Fruit fly (Drosophila melanogaster) whole organism, embryonic: ENCODE measurements around the gene RpS5b.
A peak's percentile ranks its signal among the peaks of the same experiment; 100 is the strongest.

Experiments
- Atf-2 ChIP-seq: fragments of 200-800 bp; sonication (Bioruptor generic); optimal IDR thresholded peaks from 2 replicates; lab custom pipeline; 2016; ENCODE audit warnings: missing biosample characterization, missing genetic modification characterization
- BtbVII ChIP-seq: fragments of 200-800 bp; sonication (Bioruptor generic); optimal IDR thresholded peaks from 3 replicates; lab custom pipeline; 2017; ENCODE audit warnings: missing biosample characterization, mild to moderate bottlenecking, missing genetic modification characterization
- Bteb2 ChIP-seq: fragments of 200-800 bp; sonication (Bioruptor generic); optimal IDR thresholded peaks from 2 replicates; lab custom pipeline; 2016; ENCODE audit warnings: missing biosample characterization, missing genetic modification characterization
- CG10366 ChIP-seq: fragments of 200-800 bp; sonication (Bioruptor generic); IDR thresholded peaks from 2 replicates; pipeline ENCODE4 v1.3.6; 2022; ENCODE audit warnings: missing biosample characterization, missing genetic modification characterization
- CG11695 ChIP-seq: fragments of 200-800 bp; sonication (Bioruptor generic); IDR thresholded peaks from 3 replicates; pipeline ENCODE4 v1.3.6; 2022; ENCODE audit warnings: missing biosample characterization, missing genetic modification characterization
- CG12391 ChIP-seq: fragments of 200-800 bp; sonication (Bioruptor generic); optimal IDR thresholded peaks from 3 replicates; lab custom pipeline; 2018; ENCODE audit warnings: missing biosample characterization, mild to moderate bottlenecking, missing genetic modification characterization, moderate library complexity
- CG13894 ChIP-seq: fragments of 200-800 bp; sonication (Bioruptor generic); optimal IDR thresholded peaks from 3 replicates; lab custom pipeline; 2018; ENCODE audit warnings: missing biosample characterization, mild to moderate bottlenecking, missing genetic modification characterization, moderate library complexity
- CG16813 ChIP-seq: fragments of 200-800 bp; sonication (Bioruptor generic); IDR thresholded peaks from 3 replicates; pipeline ENCODE4 v1.3.6; 2022; ENCODE audit warnings: missing biosample characterization, missing genetic modification characterization; ENCODE audit not compliant: partially characterized antibody
- CG17912 ChIP-seq: fragments of 200-800 bp; sonication (Bioruptor generic); optimal IDR thresholded peaks from 2 replicates; lab custom pipeline; 2018; ENCODE audit warnings: missing biosample characterization, mild to moderate bottlenecking, missing genetic modification characterization
- CG1832 ChIP-seq: fragments of 200-800 bp; sonication (Bioruptor generic); optimal IDR thresholded peaks from 2 replicates; lab custom pipeline; 2017; ENCODE audit warnings: missing biosample characterization, mild to moderate bottlenecking, missing genetic modification characterization, inconsistent platforms
- CG2129 ChIP-seq: fragments of 200-800 bp; sonication (Bioruptor generic); IDR thresholded peaks from 2 replicates; pipeline ENCODE4 v1.3.6; 2022; ENCODE audit warnings: missing biosample characterization, missing genetic modification characterization; ENCODE audit not compliant: partially characterized antibody
- CG31441 ChIP-seq: fragments of 200-800 bp; sonication (Bioruptor generic); IDR thresholded peaks from 2 replicates; pipeline ENCODE4 v1.3.6; 2022; ENCODE audit warnings: missing biosample characterization, missing genetic modification characterization
- CG34224 ChIP-seq: fragments of 200-800 bp; sonication (Bioruptor generic); IDR thresholded peaks from 3 replicates; pipeline ENCODE4 v1.3.6; 2022; ENCODE audit warnings: missing biosample characterization, missing genetic modification characterization; ENCODE audit not compliant: partially characterized antibody
- CG3726 ChIP-seq: fragments of 200-800 bp; sonication (Bioruptor generic); IDR thresholded peaks from 3 replicates; pipeline ENCODE4, ENCODE4 v1.3.6; 2022; ENCODE audit warnings: missing biosample characterization, missing genetic modification characterization
- CG3847 ChIP-seq: fragments of 200-800 bp; sonication (Bioruptor generic); IDR thresholded peaks from 2 replicates; pipeline ENCODE4 v1.3.6; 2022; ENCODE audit warnings: missing biosample characterization, missing genetic modification characterization
- CG4707 ChIP-seq: fragments of 200-800 bp; sonication (Bioruptor generic); optimal IDR thresholded peaks from 2 replicates; lab custom pipeline; 2018; ENCODE audit warnings: missing biosample characterization, mild to moderate bottlenecking, missing genetic modification characterization, moderate library complexity
- CG8290 ChIP-seq, 3 experiments: fragments of 200-800 bp; sonication (Bioruptor generic); optimal IDR thresholded peaks; 2 replicates each; lab custom pipeline; 2016 to 2019; ENCODE audit warnings: missing biosample characterization in 3 of 3, missing genetic modification characterization in 3 of 3, mild to moderate bottlenecking in 2 of 3, moderate library complexity in 1 of 3
- CTCF ChIP-seq: fragments of 200-800 bp; sonication (Bioruptor generic); optimal IDR thresholded peaks from 2 replicates; lab custom pipeline; 2017; ENCODE audit warnings: missing biosample characterization, mild to moderate bottlenecking, missing genetic modification characterization, moderate library complexity
- D ChIP-seq, 2 experiments: fragments of 200-800 bp in 1 of 2; fragments of >200 bp in 1 of 2; sonication (Bioruptor generic) in 1 of 2; optimal IDR thresholded peaks; 2 replicates in 1 of 2; 3 replicates in 1 of 2; lab custom pipeline; 2017; ENCODE audit warnings: mild to moderate bottlenecking in 1 of 2, missing biosample characterization in 1 of 2, missing genetic modification characterization in 1 of 2, missing genetic modification reagents in 1 of 2
- Dip2 ChIP-seq: fragments of 200-800 bp; sonication (Bioruptor generic); IDR thresholded peaks from 2 replicates; pipeline ENCODE4 v1.3.6; 2022; ENCODE audit warnings: missing biosample characterization, missing genetic modification characterization
- Dll ChIP-seq: fragments of 200-800 bp; sonication (Bioruptor generic); IDR thresholded peaks from 4 replicates; pipeline ENCODE4 v1.3.6; 2022; ENCODE audit warnings: missing biosample characterization, missing genetic modification characterization; ENCODE audit not compliant: partially characterized antibody
- Doc2 ChIP-seq: fragments of 200-800 bp; sonication (Bioruptor generic); IDR thresholded peaks from 2 replicates; pipeline ENCODE4 v1.3.6; 2022; ENCODE audit warnings: missing biosample characterization, missing genetic modification characterization
- Elba2 ChIP-seq: fragments of 200-800 bp; sonication (Bioruptor generic); optimal IDR thresholded peaks from 3 replicates; lab custom pipeline; 2016; ENCODE audit warnings: missing biosample characterization, missing genetic modification characterization
- Fer2 ChIP-seq: fragments of 200-800 bp; sonication (Bioruptor generic); optimal IDR thresholded peaks from 2 replicates; lab custom pipeline; 2018; ENCODE audit warnings: missing biosample characterization, mild to moderate bottlenecking, missing genetic modification characterization, moderate library complexity
- HLH54F ChIP-seq: fragments of 200-800 bp; sonication (Bioruptor generic); optimal IDR thresholded peaks from 3 replicates; lab custom pipeline; 2016; ENCODE audit warnings: missing biosample characterization, missing genetic modification characterization
- Hmx ChIP-seq: fragments of 200-800 bp; sonication (Bioruptor generic); optimal IDR thresholded peaks from 2 replicates; lab custom pipeline; 2016; ENCODE audit warnings: missing biosample characterization, missing genetic modification characterization
- Hr3 ChIP-seq: fragments of 200-800 bp; sonication (Bioruptor generic); optimal IDR thresholded peaks from 3 replicates; lab custom pipeline; 2016; ENCODE audit warnings: missing biosample characterization, missing genetic modification characterization
- Myb ChIP-seq: fragments of 200-800 bp; sonication (Bioruptor generic); optimal IDR thresholded peaks from 2 replicates; lab custom pipeline; 2016; ENCODE audit warnings: missing biosample characterization, missing genetic modification characterization
- TFAM ChIP-seq: fragments of 200-800 bp; sonication (Bioruptor generic); optimal IDR thresholded peaks from 2 replicates; lab custom pipeline; 2017; ENCODE audit warnings: missing biosample characterization, missing genetic modification characterization, inconsistent platforms
- Taf1 ChIP-seq: fragments of 200-800 bp; sonication (Bioruptor generic); IDR thresholded peaks from 2 replicates; pipeline ENCODE4 v1.3.6; 2022; ENCODE audit warnings: missing biosample characterization, missing genetic modification characterization
- al ChIP-seq: fragments of 200-800 bp; sonication (Bioruptor generic); IDR thresholded peaks from 2 replicates; pipeline ENCODE4 v1.3.6; 2022; ENCODE audit warnings: missing biosample characterization, missing genetic modification characterization
- ap ChIP-seq: fragments of 200-800 bp; sonication (Bioruptor generic); IDR thresholded peaks from 2 replicates; pipeline ENCODE4 v1.3.6; 2022; ENCODE audit warnings: missing biosample characterization, missing genetic modification characterization
- bab2 ChIP-seq: fragments of 200-800 bp; sonication (Bioruptor generic); optimal IDR thresholded peaks from 2 replicates; lab custom pipeline; 2016; ENCODE audit warnings: missing biosample characterization, missing genetic modification characterization
- bigmax ChIP-seq: fragments of 200-800 bp; sonication (Bioruptor generic); optimal IDR thresholded peaks from 2 replicates; lab custom pipeline; 2018; ENCODE audit warnings: missing biosample characterization, mild to moderate bottlenecking, missing genetic modification characterization
- br ChIP-seq: fragments of >200 bp; optimal IDR thresholded peaks from 2 replicates; lab custom pipeline; 2017
- cwo ChIP-seq: fragments of 200-800 bp; sonication (Bioruptor generic); optimal IDR thresholded peaks from 3 replicates; lab custom pipeline; 2017; ENCODE audit warnings: missing biosample characterization, missing genetic modification characterization, mild to moderate bottlenecking, moderate library complexity, missing genetic modification reagents
- dan ChIP-seq: fragments of 200-800 bp; sonication (Bioruptor generic); IDR thresholded peaks from 2 replicates; pipeline ENCODE4 v1.3.6; 2022; ENCODE audit warnings: missing biosample characterization, missing genetic modification characterization
- dm ChIP-seq: fragments of 200-800 bp; sonication (Bioruptor generic); optimal IDR thresholded peaks from 3 replicates; lab custom pipeline; 2016; ENCODE audit warnings: missing biosample characterization, missing genetic modification characterization
- dmrt11E ChIP-seq: fragments of 200-800 bp; sonication (Bioruptor generic); optimal IDR thresholded peaks from 3 replicates; lab custom pipeline; 2018; ENCODE audit warnings: missing biosample characterization, mild to moderate bottlenecking, missing genetic modification characterization, moderate library complexity
- exex ChIP-seq: fragments of 200-800 bp; sonication (Bioruptor generic); optimal IDR thresholded peaks from 4 replicates; lab custom pipeline; 2018; ENCODE audit warnings: missing biosample characterization, mild to moderate bottlenecking, missing genetic modification characterization, moderate library complexity
- fu2 ChIP-seq: fragments of 200-800 bp; sonication (Bioruptor generic); optimal IDR thresholded peaks from 2 replicates; lab custom pipeline; 2016; ENCODE audit warnings: missing biosample characterization, missing genetic modification characterization
- grn ChIP-seq: fragments of 200-800 bp; sonication (Bioruptor generic); optimal IDR thresholded peaks from 3 replicates; lab custom pipeline; 2017; ENCODE audit warnings: missing biosample characterization, missing genetic modification characterization
- gsb-n ChIP-seq: fragments of 200-800 bp; sonication (Bioruptor generic); optimal IDR thresholded peaks from 3 replicates; lab custom pipeline; 2018; ENCODE audit warnings: missing biosample characterization, mild to moderate bottlenecking, missing genetic modification characterization
- h ChIP-seq: fragments of >200 bp; optimal IDR thresholded peaks from 2 replicates; lab custom pipeline; 2017
- lab ChIP-seq: fragments of 200-800 bp; sonication (Bioruptor generic); optimal IDR thresholded peaks from 3 replicates; lab custom pipeline; 2017; ENCODE audit warnings: missing biosample characterization, missing genetic modification characterization, mild to moderate bottlenecking, moderate library complexity, missing genetic modification reagents
- mirr ChIP-seq: fragments of 200-800 bp; sonication (Bioruptor generic); optimal IDR thresholded peaks from 3 replicates; lab custom pipeline; 2018; ENCODE audit warnings: missing biosample characterization, mild to moderate bottlenecking, missing genetic modification characterization
- peb ChIP-seq: fragments of 200-800 bp; sonication (Bioruptor generic); IDR thresholded peaks from 2 replicates; pipeline ENCODE4 v1.3.6; 2022; ENCODE audit warnings: missing biosample characterization, missing genetic modification characterization
- scrt ChIP-seq: fragments of 200-800 bp; sonication (Bioruptor generic); optimal IDR thresholded peaks from 2 replicates; lab custom pipeline; 2018; ENCODE audit warnings: missing biosample characterization, mild to moderate bottlenecking, missing genetic modification characterization, moderate library complexity
- sob ChIP-seq: fragments of 200-800 bp; sonication (Bioruptor generic); IDR thresholded peaks from 2 replicates; pipeline ENCODE4 v1.3.6; 2022; ENCODE audit warnings: missing biosample characterization, missing genetic modification characterization
- zen ChIP-seq: fragments of 200-800 bp; sonication (Bioruptor generic); optimal IDR thresholded peaks from 3 replicates; lab custom pipeline; 2018; ENCODE audit warnings: missing biosample characterization, mild to moderate bottlenecking, missing genetic modification characterization, moderate library complexity
- zen2 ChIP-seq: fragments of 200-800 bp; sonication (Bioruptor generic); IDR thresholded peaks from 3 replicates; pipeline ENCODE4 v1.3.6; 2022; ENCODE audit warnings: missing biosample characterization, missing genetic modification characterization; ENCODE audit not compliant: partially characterized antibody

RpS5b gene

dm6 chr3R:14875274-14875964, 25.9 kb downstream of the RpS5b start, which contains the start of gene btsz (continued):
- TF ChIP-seq sob (no peak), Dip2 (GFP tag; lab: Robert Waterston, UW) (no peak), CG31441 (GFP tag; lab: Robert Waterston, UW) (no peak), CG13894 (no peak), ap (GFP tag; lab: Robert Waterston, UW) (no peak), Taf1 (no peak), HLH54F (GFP tag; lab: Kevin White, UChicago) (no peak), CTCF (GFP tag; lab: Kevin White, UChicago) (no peak), h (lab: Kevin White, UChicago) (no peak), dan (no peak), cwo (GFP tag; lab: Kevin White, UChicago) (peak; percentile 64), Myb (GFP tag; lab: Kevin White, UChicago) (no peak), Doc2 (GFP tag; lab: Robert Waterston, UW) (no peak), CG8290 (GFP tag; optimal IDR thresholded peaks at IDR 0.05; lab: Kevin White, UChicago) (no peak), CG8290 (tag; optimal IDR thresholded peaks at IDR 0.05; lab: Kevin White, UChicago) (no peak), bab2 (GFP tag; lab: Kevin White, UChicago) (no peak), CG34224 (GFP tag; lab: Robert Waterston, UW) (no peak), lab (GFP tag; lab: Kevin White, UChicago) (peak; percentile 75), Dll (GFP tag; lab: Robert Waterston, UW) (no peak), Bteb2 (GFP tag; lab: Kevin White, UChicago) (no peak), al (GFP tag; lab: Robert Waterston, UW) (no peak), CG4707 (GFP tag; lab: Kevin White, UChicago) (no peak), BtbVII (GFP tag; lab: Kevin White, UChicago) (peak; percentile 49), CG12391 (tag; lab: Kevin White, UChicago) (peak; percentile 40), exex (tag; lab: Kevin White, UChicago) (peak; percentile 15), CG3726 (GFP tag; lab: Robert Waterston, UW) (no peak), Hr3 (GFP tag; lab: Kevin White, UChicago) (peak; percentile 18), CG1832 (no peak), zen2 (GFP tag; lab: Robert Waterston, UW) (no peak), mirr (GFP tag; lab: Kevin White, UChicago) (no peak), grn (GFP tag; lab: Kevin White, UChicago) (no peak), peb (no peak), CG2129 (GFP tag; lab: Robert Waterston, UW) (no peak), CG10366 (GFP tag; lab: Robert Waterston, UW) (no peak), scrt (GFP tag; lab: Kevin White, UChicago) (peak; percentile 57), CG16813 (GFP tag; lab: Robert Waterston, UW) (no peak), CG17912 (GFP tag; lab: Kevin White, UChicago) (no peak), zen (tag; lab: Kevin White, UChicago) (no peak), dm (GFP tag; lab: Kevin White, UChicago) (no peak), fu2 (GFP tag; lab: Kevin White, UChicago) (no peak), CG3847 (GFP tag; lab: Robert Waterston, UW) (no peak), Atf-2 (GFP tag; lab: Kevin White, UChicago) (no peak), gsb-n (tag; lab: Kevin White, UChicago) (no peak), br (lab: Kevin White, UChicago) (no peak), CG11695 (GFP tag; lab: Robert Waterston, UW) (0 out of 3 replicates have a peak, but pooled peaks have one; percentile 7), bigmax (GFP tag; lab: Kevin White, UChicago) (no peak), Fer2 (tag; lab: Kevin White, UChicago) (peak; percentile 19), D (optimal IDR thresholded peaks at IDR 0.05; lab: Kevin White, UChicago) (no peak), D (GFP tag; optimal IDR thresholded peaks at IDR 0.05; lab: Kevin White, UChicago) (no peak), dmrt11E (tag; lab: Kevin White, UChicago) (no peak), Hmx (GFP tag; lab: Kevin White, UChicago) (no peak), Elba2 (GFP tag; lab: Kevin White, UChicago) (no peak), TFAM (GFP tag; lab: Kevin White, UChicago) (no peak)
